Worm (Caenorhabditis elegans): ENCODE data around the gene C55A6.3.

C55A6.3 gene

DNA sequence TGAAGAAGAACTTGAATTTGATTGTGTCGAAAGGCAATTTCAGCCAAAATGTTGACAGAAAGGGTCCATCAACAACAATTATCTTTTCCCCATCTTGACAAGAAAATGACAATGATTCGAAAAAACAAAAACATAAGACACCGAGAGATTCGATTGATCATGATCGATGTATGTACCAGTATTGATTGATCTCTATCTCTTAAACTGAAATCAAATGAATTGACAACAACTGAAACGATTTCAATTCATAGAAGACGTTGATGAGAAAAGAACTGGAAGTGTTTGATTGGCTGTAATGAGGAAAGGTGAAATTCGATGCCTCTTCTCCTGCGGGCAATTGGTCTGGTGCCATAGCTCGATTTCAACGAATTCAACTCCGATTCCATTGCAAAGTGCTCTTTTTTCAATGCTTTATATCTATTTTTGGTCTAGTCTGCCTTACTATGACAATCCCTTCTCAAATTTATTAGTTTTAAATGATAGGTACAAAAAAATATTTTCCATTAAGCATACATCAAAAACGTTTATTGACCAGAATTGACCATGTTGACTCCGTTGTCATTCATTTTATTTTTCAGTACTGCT, 20.1 kb upstream of the C55A6.3 start:
- no peak for TF ChIP-seq tra-1 (GFP tag; IDR thresholded peaks at IDR 0.05)
- TF ChIP-seq ces-1 (GFP tag; optimal IDR thresholded peaks at IDR 0.05), result no peak
- no peak for TF ChIP-seq nhr-11 (tag; optimal IDR thresholded peaks at IDR 0.05)
- TF ChIP-seq rbr-2 (tag; optimal IDR thresholded peaks at IDR 0.05), result no peak
- no peak for TF ChIP-seq spr-3 (GFP tag; optimal IDR thresholded peaks at IDR 0.05)
- TF ChIP-seq mxl-3 (GFP tag; optimal IDR thresholded peaks at IDR 0.05), result no peak
- no peak for TF ChIP-seq gei-8 (GFP tag; optimal IDR thresholded peaks at IDR 0.05)
- no peak for TF ChIP-seq F49E8.2 (tag; optimal IDR thresholded peaks at IDR 0.05; ENCODE audit: borderline replicate concordance)
- peak in 1 of 2 experiments; percentile 93 for TF ChIP-seq unc-62 (GFP tag; optimal IDR thresholded peaks at IDR 0.05 in 1 of 2)
- TF ChIP-seq unc-62 (tag; optimal IDR thresholded peaks at IDR 0.05), result no peak
- TF ChIP-seq F44E2.7 (GFP tag; IDR thresholded peaks at IDR 0.05), result no peak
- 0 out of 2 replicates have a peak, but pooled peaks have one; percentile 51 for TF ChIP-seq D1046.2 (GFP tag; IDR thresholded peaks at IDR 0.05)
- TF ChIP-seq dmd-6 (GFP tag; IDR thresholded peaks at IDR 0.05), result no peak
- no peak for TF ChIP-seq lin-15B (tag; optimal IDR thresholded peaks at IDR 0.05)
- TF ChIP-seq dve-1 (tag; optimal IDR thresholded peaks at IDR 0.05; ENCODE audit: insufficient read depth), result no peak
- no peak for TF ChIP-seq fkh-10 (GFP tag; optimal IDR thresholded peaks at IDR 0.05)
- TF ChIP-seq ama-1 (optimal IDR thresholded peaks at IDR 0.05), result no peak
- no peak for TF ChIP-seq nhr-237 (tag; optimal IDR thresholded peaks at IDR 0.05)
- no peak for TF ChIP-seq hif-1 (tag; optimal IDR thresholded peaks at IDR 0.05)
- no peak for TF ChIP-seq Y48G9A.11 (GFP tag; IDR thresholded peaks at IDR 0.05)
- TF ChIP-seq F10B5.3 (tag; optimal IDR thresholded peaks at IDR 0.05), result no peak
- peak in 1 of 2 experiments; percentile 29 for TF ChIP-seq daf-16 (GFP tag; optimal IDR thresholded peaks at IDR 0.05)
- TF ChIP-seq daf-16 (tag; optimal IDR thresholded peaks at IDR 0.05), result no peak
- no peak for TF ChIP-seq tag-97 (GFP tag; IDR thresholded peaks at IDR 0.05)
- peak; percentile 93 for TF ChIP-seq aha-1 (tag)
- no peak for TF ChIP-seq cey-2 (tag; optimal IDR thresholded peaks at IDR 0.05; ENCODE audit: borderline replicate concordance, insufficient read depth)
- TF ChIP-seq daf-8 (GFP tag; IDR thresholded peaks at IDR 0.05), result no peak
- no peak for TF ChIP-seq jun-1 (tag; optimal IDR thresholded peaks at IDR 0.05)
- no peak for TF ChIP-seq unc-39 (tag; optimal IDR thresholded peaks at IDR 0.05)
- no peak for TF ChIP-seq egl-43 (GFP tag; IDR thresholded peaks at IDR 0.05)
- TF ChIP-seq daf-12 (tag; optimal IDR thresholded peaks at IDR 0.05), result no peak
- TF ChIP-seq pha-4 (GFP tag; IDR thresholded peaks at IDR 0.05), result 0 out of 2 replicates have a peak, but pooled peaks have one; percentile 39
- TF ChIP-seq pha-4 (tag; optimal IDR thresholded peaks at IDR 0.05), result no peak
- no peak for TF ChIP-seq nhr-111 (GFP tag; optimal IDR thresholded peaks at IDR 0.05)
- TF ChIP-seq dmd-9 (GFP tag; IDR thresholded peaks at IDR 0.05), result no peak
- no peak for TF ChIP-seq hlh-11 (tag; optimal IDR thresholded peaks at IDR 0.05)
- TF ChIP-seq vab-7 (GFP tag; IDR thresholded peaks at IDR 0.05), result no peak
- TF ChIP-seq nhr-77 (tag; optimal IDR thresholded peaks at IDR 0.05), result no peak
- no peak for TF ChIP-seq egl-27 (tag; optimal IDR thresholded peaks at IDR 0.05)

DNA sequence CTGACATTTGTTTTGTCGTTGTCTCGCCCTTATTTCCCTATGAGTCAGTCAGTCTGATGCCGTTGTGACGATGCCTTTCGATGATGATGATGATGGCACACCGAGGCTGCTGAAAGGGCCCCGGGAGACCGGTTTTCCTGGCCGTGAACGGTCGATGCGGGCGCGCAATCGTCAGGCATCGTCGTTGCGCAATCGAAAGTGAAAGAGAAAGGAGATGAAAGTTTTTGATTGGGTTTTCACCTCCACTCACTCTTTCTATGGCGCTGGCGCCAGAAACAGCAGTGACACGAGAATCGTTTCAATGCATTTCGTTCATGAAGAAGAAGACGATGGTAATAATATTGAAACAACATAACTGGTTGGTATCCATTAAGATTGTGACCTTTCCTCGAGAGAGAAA, 19.6 kb upstream of the C55A6.3 start:
- no peak for TF ChIP-seq ceh-32 (tag; optimal IDR thresholded peaks at IDR 0.05; ENCODE audit: poor library complexity)
- peak; percentile 72; the same call in 1 of the 2 replicates for TF ChIP-seq egl-43 (GFP tag; IDR thresholded peaks at IDR 0.05)
- no peak for TF ChIP-seq tra-1 (GFP tag; IDR thresholded peaks at IDR 0.05)
- TF ChIP-seq lim-7 (GFP tag; IDR thresholded peaks at IDR 0.05), result peak; percentile 42; the same call in 1 of the 2 replicates
- TF ChIP-seq pha-4 (GFP tag; IDR thresholded peaks at IDR 0.05), result no peak
- no peak for TF ChIP-seq pha-4 (tag; optimal IDR thresholded peaks at IDR 0.05)
- no peak for TF ChIP-seq zag-1 (tag; optimal IDR thresholded peaks at IDR 0.05)
- peak; percentile 58 for TF ChIP-seq nhr-28 (tag; optimal IDR thresholded peaks at IDR 0.05)
- 0 out of 2 replicates have a peak, but pooled peaks have one; percentile 18 for TF ChIP-seq arid-1 (GFP tag; conservative IDR thresholded peaks at IDR 0.05)
- TF ChIP-seq aha-1 (tag), result peak; percentile 69
- peak; percentile 64 for TF ChIP-seq ama-1 (optimal IDR thresholded peaks at IDR 0.05)
- peak in 1 of 2 experiments; percentile 70 for TF ChIP-seq mdl-1 (tag; optimal IDR thresholded peaks at IDR 0.05)
- TF ChIP-seq lin-29 (GFP tag; IDR thresholded peaks at IDR 0.05), result 0 out of 2 replicates have a peak, but pooled peaks have one; percentile 25
- TF ChIP-seq T26A8.4 (GFP tag; IDR thresholded peaks at IDR 0.05), result 0 out of 2 replicates have a peak, but pooled peaks have one; percentile 33
- TF ChIP-seq mxl-3 (GFP tag; optimal IDR thresholded peaks at IDR 0.05), result peak; percentile 62
- TF ChIP-seq unc-130 (GFP tag; optimal IDR thresholded peaks at IDR 0.05), result no peak
- peak; percentile 36 for TF ChIP-seq hlh-30 (tag; optimal IDR thresholded peaks at IDR 0.05; ENCODE audit: insufficient read depth)
- peak; percentile 34; the same call in 1 of the 2 replicates for TF ChIP-seq hmg-1.1 (GFP tag; IDR thresholded peaks at IDR 0.05)
- TF ChIP-seq hif-1 (tag; optimal IDR thresholded peaks at IDR 0.05), result no peak
- peak; percentile 74 for TF ChIP-seq hlh-11 (tag; optimal IDR thresholded peaks at IDR 0.05)
- peak; percentile 70 for TF ChIP-seq set-16 (GFP tag; IDR thresholded peaks at IDR 0.05)
